Worm (Caenorhabditis elegans): ENCODE results near the gene M110.9.

DNA sequence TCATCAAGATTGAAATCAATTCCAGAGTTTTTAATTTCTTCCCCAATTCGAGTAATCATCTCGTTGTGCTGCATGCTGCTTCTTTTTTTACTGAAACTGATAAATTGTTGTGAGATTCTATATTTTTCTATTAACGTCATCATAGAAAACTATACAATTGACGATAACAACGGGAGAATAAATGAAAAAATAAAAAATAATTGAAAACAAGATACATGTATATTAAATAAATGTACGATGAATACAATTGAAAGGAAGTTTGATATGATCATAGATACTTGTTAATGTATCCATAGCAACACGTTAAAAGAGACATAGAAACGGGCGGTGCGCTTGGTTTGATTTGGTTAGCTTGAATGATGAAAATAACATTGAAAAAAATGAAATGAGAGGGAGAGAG lies 40.6 kb upstream of the M110.9 start, which contains the start of gene T05C12.8:
- TF ChIP-seq ceh-13 (GFP tag; optimal IDR thresholded peaks at IDR 0.05) (no peak), F13C5.2 (tag; optimal IDR thresholded peaks at IDR 0.05) (no peak), aly-1 (tag; optimal IDR thresholded peaks at IDR 0.05) (no peak), tbx-37 (GFP tag; conservative IDR thresholded peaks at IDR 0.05) (no peak), tra-4 (tag; optimal IDR thresholded peaks at IDR 0.05) (no peak), ceh-36 (tag; optimal IDR thresholded peaks at IDR 0.05) (no peak), ama-1 (optimal IDR thresholded peaks at IDR 0.05) (no peak), hnd-1 (tag; optimal IDR thresholded peaks at IDR 0.05) (no peak), tbx-11 (GFP tag; IDR thresholded peaks at IDR 0.05) (no peak), hmbx-1 (tag; optimal IDR thresholded peaks at IDR 0.05) (no peak), B0310.2 (tag; optimal IDR thresholded peaks at IDR 0.05) (no peak), flt-1 (GFP tag; IDR thresholded peaks at IDR 0.05) (no peak), pes-1 (GFP tag; IDR thresholded peaks at IDR 0.05) (no peak), scrt-1 (GFP tag; IDR thresholded peaks at IDR 0.05) (no peak)
